Worm (Caenorhabditis elegans) whole organism, mixed stage, embryonic: ENCODE measurements around the gene W05H7.1.
A peak's percentile ranks its signal among the peaks of the same experiment; 100 is the strongest.

Source experiments
- bed-3 ChIP-seq: fragments of 200-800 bp; sonication (Bioruptor generic); optimal IDR thresholded peaks from 3 replicates; lab custom pipeline; 2018; ENCODE audit warnings: mild to moderate bottlenecking, missing genetic modification characterization, moderate library complexity, missing compliant biosample characterization
- blmp-1 ChIP-seq: fragments of 150-350 bp; optimal IDR thresholded peaks from 2 replicates; lab custom pipeline; 2014; ENCODE audit warnings: missing biosample characterization, missing genetic modification characterization
- ceh-39 ChIP-seq: fragments of 150-350 bp; optimal IDR thresholded peaks from 2 replicates; lab custom pipeline; 2014; ENCODE audit warnings: missing biosample characterization, missing genetic modification characterization
- ceh-43 ChIP-seq: fragments of 200-800 bp; sonication (Bioruptor generic); optimal IDR thresholded peaks from 2 replicates; lab custom pipeline; 2018; ENCODE audit warnings: mild to moderate bottlenecking, missing genetic modification characterization, moderate library complexity, missing compliant biosample characterization
- ceh-83 ChIP-seq: fragments of 200-800 bp; sonication (Bioruptor generic); optimal IDR thresholded peaks from 2 replicates; lab custom pipeline; 2018; ENCODE audit warnings: mild to moderate bottlenecking, missing genetic modification characterization, missing compliant biosample characterization
- ces-1 ChIP-seq: fragments of 150-350 bp; optimal IDR thresholded peaks from 2 replicates; lab custom pipeline; 2014; ENCODE audit warnings: missing biosample characterization, missing genetic modification reagents, missing genetic modification characterization
- cnd-1 ChIP-seq: fragments of 200-800 bp; sonication (Bioruptor generic); optimal IDR thresholded peaks from 2 replicates; lab custom pipeline; 2018; ENCODE audit warnings: mild to moderate bottlenecking, missing genetic modification characterization, missing compliant biosample characterization
- drap-1 ChIP-seq: fragments of 200-800 bp; sonication (Bioruptor generic); optimal IDR thresholded peaks from 3 replicates; lab custom pipeline; 2018; ENCODE audit warnings: mild to moderate bottlenecking, missing genetic modification characterization, missing compliant biosample characterization
- elt-1 ChIP-seq: sonication (generic microtip); optimal IDR thresholded peaks from 2 replicates; lab custom pipeline; 2017; ENCODE audit warnings: missing genetic modification characterization, mild to moderate bottlenecking, missing compliant biosample characterization, antibody characterized with exemption, moderate library complexity, borderline replicate concordance; ENCODE audit not compliant: insufficient read depth
- elt-3 ChIP-seq: fragments of 150-350 bp; optimal IDR thresholded peaks from 2 replicates; lab custom pipeline; 2014; ENCODE audit warnings: missing biosample characterization, missing genetic modification characterization
- flh-1 ChIP-seq: fragments of 200-800 bp; sonication (Bioruptor generic); optimal IDR thresholded peaks from 2 replicates; lab custom pipeline; 2018; ENCODE audit warnings: mild to moderate bottlenecking, missing genetic modification characterization, moderate library complexity, missing compliant biosample characterization
- ham-2 ChIP-seq: fragments of 200-800 bp; sonication (Bioruptor generic); optimal IDR thresholded peaks from 2 replicates; lab custom pipeline; 2018; ENCODE audit warnings: mild to moderate bottlenecking, missing genetic modification characterization, missing compliant biosample characterization
- hlh-1 ChIP-seq: fragments of 150-350 bp; optimal IDR thresholded peaks from 2 replicates; lab custom pipeline; 2014; ENCODE audit warnings: missing biosample characterization, missing genetic modification reagents, missing genetic modification characterization
- lin-13 ChIP-seq: fragments of 150-350 bp; optimal IDR thresholded peaks from 2 replicates; lab custom pipeline; 2014; ENCODE audit warnings: missing biosample characterization, missing genetic modification characterization
- lin-32 ChIP-seq: fragments of 200-800 bp; sonication (Bioruptor generic); optimal IDR thresholded peaks from 2 replicates; lab custom pipeline; 2018; ENCODE audit warnings: mild to moderate bottlenecking, missing genetic modification characterization, missing compliant biosample characterization
- lsy-2 ChIP-seq: fragments of 150-350 bp; optimal IDR thresholded peaks from 2 replicates; lab custom pipeline; 2014; ENCODE audit warnings: missing biosample characterization, missing genetic modification characterization
- mab-5 ChIP-seq: fragments of 150-350 bp; optimal IDR thresholded peaks from 2 replicates; lab custom pipeline; 2014; ENCODE audit warnings: missing biosample characterization, missing genetic modification characterization
- mep-1 ChIP-seq: fragments of 150-350 bp; optimal IDR thresholded peaks from 2 replicates; lab custom pipeline; 2017; ENCODE audit warnings: missing biosample characterization, missing genetic modification reagents, missing genetic modification characterization, inconsistent platforms
- mls-2 ChIP-seq: sonication (generic microtip); optimal IDR thresholded peaks from 2 replicates; lab custom pipeline; 2016; ENCODE audit warnings: mild to moderate bottlenecking, missing genetic modification characterization, moderate library complexity, missing compliant biosample characterization
- nhr-2 ChIP-seq: fragments of 150-350 bp; optimal IDR thresholded peaks from 2 replicates; lab custom pipeline; 2014; ENCODE audit warnings: missing biosample characterization, missing genetic modification characterization
- nhr-237 ChIP-seq: fragments of 150-350 bp; optimal IDR thresholded peaks from 2 replicates; lab custom pipeline; 2014; ENCODE audit warnings: missing biosample characterization, missing genetic modification characterization
- nhr-28 ChIP-seq: fragments of 150-350 bp; optimal IDR thresholded peaks from 2 replicates; lab custom pipeline; 2014; ENCODE audit warnings: missing biosample characterization, missing genetic modification characterization
- pha-4 ChIP-seq: fragments of 150-350 bp; optimal IDR thresholded peaks from 2 replicates; lab custom pipeline; 2018; ENCODE audit warnings: missing biosample characterization, missing genetic modification reagents, missing genetic modification characterization
- sem-2 ChIP-seq: fragments of 200-800 bp; sonication (Bioruptor generic); optimal IDR thresholded peaks from 2 replicates; lab custom pipeline; 2018; ENCODE audit warnings: mild to moderate bottlenecking, missing genetic modification characterization, missing compliant biosample characterization
- tbx-8 ChIP-seq: fragments of 200-800 bp; sonication (Bioruptor generic); optimal IDR thresholded peaks from 2 replicates; lab custom pipeline; 2018; ENCODE audit warnings: mild to moderate bottlenecking, missing genetic modification characterization, moderate library complexity, missing compliant biosample characterization
- unc-120 ChIP-seq: sonication (generic microtip); optimal IDR thresholded peaks from 2 replicates; lab custom pipeline; 2017; ENCODE audit warnings: missing genetic modification characterization, missing compliant biosample characterization; ENCODE audit not compliant: poor library complexity, severe bottlenecking
- unc-39 ChIP-seq: fragments of 150-350 bp; optimal IDR thresholded peaks from 2 replicates; lab custom pipeline; 2014; ENCODE audit warnings: missing biosample characterization, missing genetic modification characterization
- unc-62 ChIP-seq: fragments of 150-350 bp; optimal IDR thresholded peaks from 2 replicates; lab custom pipeline; 2014; ENCODE audit warnings: missing biosample characterization, missing genetic modification reagents, missing genetic modification characterization
- zip-8 ChIP-seq: fragments of 150-350 bp; optimal IDR thresholded peaks from 2 replicates; lab custom pipeline; 2014; ENCODE audit warnings: missing biosample characterization, missing genetic modification characterization
- ztf-11 ChIP-seq: fragments of 150-350 bp; optimal IDR thresholded peaks from 2 replicates; lab custom pipeline; 2014; ENCODE audit warnings: missing biosample characterization, missing genetic modification characterization

Gene W05H7.1

DNA sequence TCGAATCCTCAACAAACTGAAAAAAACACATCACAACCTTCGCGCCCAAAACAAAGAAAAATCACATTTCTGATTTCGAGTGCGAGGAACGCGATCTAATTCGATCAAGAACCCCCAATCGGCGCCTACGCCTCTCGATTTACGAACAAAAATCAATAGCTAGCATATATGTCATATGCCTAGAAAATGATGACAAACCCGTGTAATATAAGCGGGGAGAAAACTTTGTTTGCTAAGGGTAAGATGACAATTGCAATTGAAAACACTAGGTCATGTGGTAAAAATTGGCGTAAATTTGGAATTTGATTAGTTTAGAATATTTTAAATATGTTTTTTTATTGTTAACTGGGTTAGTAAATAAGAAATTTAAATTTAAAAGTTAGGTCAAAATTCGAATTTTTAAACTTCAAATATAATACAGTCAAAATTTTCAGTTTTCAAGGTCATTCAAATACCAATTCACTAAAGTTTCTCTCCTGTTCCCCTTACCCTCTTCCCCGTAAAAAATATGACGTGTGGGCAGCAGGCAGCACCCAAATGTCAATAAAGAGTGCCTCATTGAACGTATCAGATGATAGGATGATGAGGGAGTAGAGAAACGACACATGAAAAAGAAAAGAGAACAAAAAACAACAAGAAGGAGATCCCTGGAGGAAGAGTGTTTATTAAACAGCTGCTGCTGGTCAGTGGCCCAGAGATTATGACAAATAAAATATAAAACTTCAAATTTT lies 5.9 kb downstream of the W05H7.1 start:
- TF ChIP-seq unc-120 (tag; lab: Kevin White, UChicago) (peak; percentile 39), pha-4 (tag; lab: Kevin White, UChicago) (peak; percentile 60), unc-62 (GFP tag; lab: Kevin White, UChicago) (peak; percentile 54), tbx-8 (GFP tag; lab: Kevin White, UChicago) (no peak), hlh-1 (tag; lab: Kevin White, UChicago) (peak; percentile 67)

DNA sequence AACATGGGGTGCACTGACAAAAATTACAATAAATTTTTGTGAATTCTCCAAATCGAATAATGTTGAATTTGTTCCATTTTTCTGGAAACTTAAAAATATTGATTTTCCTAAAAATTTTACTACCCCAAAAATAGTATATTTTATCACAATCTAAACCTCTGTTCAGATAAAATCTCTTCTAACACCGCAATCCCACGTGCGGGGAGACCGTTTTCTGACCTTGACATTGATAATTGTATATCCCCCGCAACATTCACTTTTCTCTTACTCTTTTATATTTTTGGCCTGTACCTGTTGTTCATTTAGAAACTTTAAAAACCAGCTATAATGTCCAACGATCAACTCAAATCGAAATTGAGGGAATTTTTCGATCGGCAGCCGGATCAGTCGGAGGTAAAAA lies 8.2 kb downstream of the W05H7.1 start, which contains the start of gene D1005.2:
TSS of gene D1005.2 (plus strand) at position 230 of the 400 bp plus-strand sequence.
- TF ChIP-seq mep-1 (tag; lab: Kevin White, UChicago) (no peak), elt-3 (tag; lab: Kevin White, UChicago) (no peak), nhr-237 (tag; lab: Kevin White, UChicago) (no peak), elt-1 (tag; lab: Kevin White, UChicago) (no peak), tbx-8 (GFP tag; lab: Kevin White, UChicago) (no peak), flh-1 (GFP tag; lab: Kevin White, UChicago) (no peak), lin-13 (tag; lab: Kevin White, UChicago) (no peak)

- TF ChIP-seq sem-2 (GFP tag; lab: Kevin White, UChicago) (no peak), ceh-39 (tag; lab: Kevin White, UChicago) (no peak), drap-1 (no peak), ztf-11 (no peak), elt-1 (tag; lab: Kevin White, UChicago) (no peak), nhr-28 (tag; lab: Kevin White, UChicago) (no peak), mls-2 (tag; lab: Kevin White, UChicago) (no peak), lsy-2 (tag; lab: Kevin White, UChicago) (no peak), pha-4 (tag; lab: Kevin White, UChicago) (no peak), mab-5 (tag; lab: Kevin White, UChicago) (no peak), nhr-237 (tag; lab: Kevin White, UChicago) (no peak), hlh-1 (tag; lab: Kevin White, UChicago) (no peak), blmp-1 (no peak), nhr-2 (tag; lab: Kevin White, UChicago) (no peak), unc-39 (tag; lab: Kevin White, UChicago) (no peak), lin-32 (GFP tag; lab: Kevin White, UChicago) (no peak), unc-120 (tag; lab: Kevin White, UChicago) (no peak)
Measured at ce11 chrX:1459756-1460155, 9.2 kb downstream of the W05H7.1 start.

DNA sequence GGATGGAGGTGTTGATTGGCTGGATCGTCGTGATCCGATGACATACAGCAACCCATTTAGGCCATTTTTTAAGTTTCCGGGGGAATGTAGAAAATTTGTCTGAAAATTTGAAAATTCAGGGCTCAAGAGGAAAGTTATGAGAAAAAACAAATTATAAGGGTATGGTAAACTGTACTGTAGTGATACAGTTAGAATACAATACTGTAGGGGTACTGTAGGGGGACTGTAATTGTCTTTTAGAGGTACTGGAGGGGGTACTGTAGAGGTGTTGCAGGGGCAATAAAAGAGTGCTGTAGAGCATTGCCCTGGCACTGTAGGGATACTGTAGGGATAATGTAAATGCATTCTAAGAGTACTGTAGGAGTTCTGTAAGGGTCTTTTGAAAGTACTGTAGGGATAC lies 14.1 kb downstream of the W05H7.1 start, which contains the start of gene D1005.6:
TSS of gene D1005.6 (minus strand) at position 101 of the 400 bp plus-strand sequence.
- TF ChIP-seq ceh-83 (GFP tag; lab: Kevin White, UChicago) (no peak), ceh-43 (GFP tag; lab: Kevin White, UChicago) (no peak), zip-8 (tag; lab: Kevin White, UChicago) (no peak), bed-3 (GFP tag; lab: Kevin White, UChicago) (no peak), nhr-237 (tag; lab: Kevin White, UChicago) (no peak), ces-1 (GFP tag; lab: Kevin White, UChicago) (no peak), cnd-1 (tag; lab: Kevin White, UChicago) (no peak), hlh-1 (tag; lab: Kevin White, UChicago) (no peak), lin-32 (GFP tag; lab: Kevin White, UChicago) (no peak), ceh-39 (tag; lab: Kevin White, UChicago) (no peak), mab-5 (tag; lab: Kevin White, UChicago) (no peak), flh-1 (GFP tag; lab: Kevin White, UChicago) (no peak), ham-2 (no peak), lsy-2 (tag; lab: Kevin White, UChicago) (no peak), drap-1 (no peak)
- TF ChIP-seq, all 35 proteins: peak for 0
